Fruit fly (Drosophila melanogaster) whole organism, embryonic: ENCODE data around the gene CG15894.

Experiments used
- Ada2b ChIP-seq: fragments of 200-800 bp; sonication (Bioruptor generic); IDR thresholded peaks from 2 replicates; pipeline ENCODE4 v1.3.6; 2022; ENCODE audit warnings: missing biosample characterization, missing genetic modification characterization
- C15 ChIP-seq: fragments of 200-800 bp; sonication (Bioruptor generic); IDR thresholded peaks from 3 replicates; pipeline ENCODE4 v1.3.6; 2022; ENCODE audit warnings: missing biosample characterization, missing genetic modification characterization
- CG10543 ChIP-seq: fragments of 200-800 bp; sonication (Bioruptor generic); optimal IDR thresholded peaks from 3 replicates; lab custom pipeline; 2017; ENCODE audit warnings: missing biosample characterization, mild to moderate bottlenecking, missing genetic modification characterization, moderate library complexity
- CG12071 ChIP-seq: fragments of 200-800 bp; sonication (Bioruptor generic); optimal IDR thresholded peaks from 3 replicates; lab custom pipeline; 2018; ENCODE audit warnings: missing biosample characterization, mild to moderate bottlenecking, missing genetic modification characterization
- CG12659 ChIP-seq: fragments of 200-800 bp; sonication (Bioruptor generic); optimal IDR thresholded peaks from 3 replicates; lab custom pipeline; 2017; ENCODE audit warnings: mild to moderate bottlenecking, missing biosample characterization, missing genetic modification reagents, missing genetic modification characterization
- CG12769 ChIP-seq: fragments of 200-800 bp; sonication (Bioruptor generic); optimal IDR thresholded peaks from 2 replicates; lab custom pipeline; 2019; ENCODE audit warnings: missing biosample characterization, mild to moderate bottlenecking, missing genetic modification characterization, moderate library complexity
- CG13624 ChIP-seq: fragments of 200-800 bp; sonication (Bioruptor generic); optimal IDR thresholded peaks from 2 replicates; lab custom pipeline; 2016; ENCODE audit warnings: missing biosample characterization, missing genetic modification characterization
- CG15479 ChIP-seq: fragments of 200-800 bp; sonication (Bioruptor generic); optimal IDR thresholded peaks from 3 replicates; lab custom pipeline; 2019; ENCODE audit warnings: missing biosample characterization, mild to moderate bottlenecking, missing genetic modification characterization, moderate library complexity
- CG15601 ChIP-seq: fragments of 200-800 bp; sonication (Bioruptor generic); optimal IDR thresholded peaks from 3 replicates; lab custom pipeline; 2019; ENCODE audit warnings: missing biosample characterization, mild to moderate bottlenecking, missing genetic modification characterization, moderate library complexity
- CG1647 ChIP-seq: fragments of 200-800 bp; sonication (Bioruptor generic); optimal IDR thresholded peaks from 3 replicates; lab custom pipeline; 2016; ENCODE audit warnings: missing biosample characterization, missing genetic modification characterization
- CG17361 ChIP-seq: fragments of 200-800 bp; sonication (Bioruptor generic); IDR thresholded peaks from 3 replicates; pipeline ENCODE4 v1.3.6; 2022; ENCODE audit warnings: missing biosample characterization, missing genetic modification characterization
- CG17612 ChIP-seq: fragments of 200-800 bp; sonication (Bioruptor generic); IDR thresholded peaks from 2 replicates; pipeline ENCODE4 v1.3.6; 2022; ENCODE audit warnings: missing biosample characterization, missing genetic modification characterization
- CG1792 ChIP-seq: fragments of 200-800 bp; sonication (Bioruptor generic); optimal IDR thresholded peaks from 2 replicates; lab custom pipeline; 2016; ENCODE audit warnings: missing biosample characterization, missing genetic modification characterization
- CG18011 ChIP-seq: fragments of 200-800 bp; sonication (Bioruptor generic); optimal IDR thresholded peaks from 2 replicates; lab custom pipeline; 2017; ENCODE audit warnings: missing biosample characterization, missing genetic modification characterization, mild to moderate bottlenecking, moderate library complexity, missing genotype
- CG18476 ChIP-seq: fragments of 200-800 bp; sonication (Bioruptor generic); optimal IDR thresholded peaks from 2 replicates; lab custom pipeline; 2016; ENCODE audit warnings: missing biosample characterization, mild to moderate bottlenecking, missing genetic modification characterization
- CG18619 ChIP-seq: fragments of 200-800 bp; sonication (Bioruptor generic); optimal IDR thresholded peaks from 3 replicates; lab custom pipeline; 2017; ENCODE audit warnings: missing biosample characterization, mild to moderate bottlenecking, missing genetic modification characterization
- CG2199 ChIP-seq: fragments of 200-800 bp; sonication (Bioruptor generic); IDR thresholded peaks from 3 replicates; pipeline ENCODE4 v1.3.6; 2022; ENCODE audit warnings: missing biosample characterization, missing genetic modification characterization
- CG2889 ChIP-seq: fragments of 200-800 bp; sonication (Bioruptor generic); IDR thresholded peaks from 3 replicates; pipeline ENCODE4 v1.3.6; 2022; ENCODE audit warnings: missing biosample characterization, missing genetic modification characterization
- CG3065 ChIP-seq: fragments of 200-800 bp; sonication (Bioruptor generic); optimal IDR thresholded peaks from 2 replicates; lab custom pipeline; 2016; ENCODE audit warnings: missing biosample characterization, missing genetic modification characterization
- CG31388 ChIP-seq: fragments of 200-800 bp; sonication (Bioruptor generic); optimal IDR thresholded peaks from 2 replicates; lab custom pipeline; 2016; ENCODE audit warnings: missing biosample characterization, missing genetic modification characterization
- CG31441 ChIP-seq: fragments of 200-800 bp; sonication (Bioruptor generic); IDR thresholded peaks from 2 replicates; pipeline ENCODE4 v1.3.6; 2022; ENCODE audit warnings: missing biosample characterization, missing genetic modification characterization
- CG42726 ChIP-seq: fragments of 200-800 bp; sonication (Bioruptor generic); IDR thresholded peaks from 2 replicates; pipeline ENCODE4 v1.3.6; 2022; ENCODE audit warnings: missing biosample characterization, missing genetic modification characterization; ENCODE audit not compliant: partially characterized antibody
- CG6813 ChIP-seq: fragments of 200-800 bp; sonication (Bioruptor generic); optimal IDR thresholded peaks from 2 replicates; lab custom pipeline; 2017; ENCODE audit warnings: missing biosample characterization, missing genetic modification characterization, mild to moderate bottlenecking, moderate library complexity, missing genetic modification reagents
- Dad ChIP-seq: fragments of 200-800 bp; sonication (Bioruptor generic); optimal IDR thresholded peaks from 3 replicates; lab custom pipeline; 2016; ENCODE audit warnings: missing biosample characterization, missing genetic modification characterization
- Hr39 ChIP-seq: fragments of >200 bp; optimal IDR thresholded peaks from 2 replicates; lab custom pipeline; 2017
- MESR4 ChIP-seq: fragments of 200-800 bp; sonication (Bioruptor generic); optimal IDR thresholded peaks from 2 replicates; lab custom pipeline; 2018; ENCODE audit warnings: missing biosample characterization, mild to moderate bottlenecking, missing genetic modification characterization, moderate library complexity
- NFAT ChIP-seq: fragments of 200-800 bp; sonication (Bioruptor generic); IDR thresholded peaks from 2 replicates; pipeline ENCODE4 v1.3.6; 2022; ENCODE audit warnings: missing biosample characterization, missing genetic modification characterization
- YL-1 ChIP-seq: fragments of 200-800 bp; sonication (Bioruptor generic); optimal IDR thresholded peaks from 3 replicates; lab custom pipeline; 2017; ENCODE audit warnings: missing biosample characterization, mild to moderate bottlenecking, missing genetic modification characterization
- cato ChIP-seq: fragments of 200-800 bp; sonication (Bioruptor generic); optimal IDR thresholded peaks from 2 replicates; lab custom pipeline; 2016; ENCODE audit warnings: missing biosample characterization, missing genetic modification characterization, borderline replicate concordance
- emc ChIP-seq: fragments of 200-800 bp; sonication (Bioruptor generic); optimal IDR thresholded peaks from 2 replicates; lab custom pipeline; 2016; ENCODE audit warnings: missing biosample characterization, missing genetic modification characterization
- esg ChIP-seq: fragments of 200-800 bp; sonication (Bioruptor generic); conservative IDR thresholded peaks from 2 replicates; pipeline ENCODE4 v1.3.6; 2022; ENCODE audit warnings: missing biosample characterization, missing genetic modification characterization
- exex ChIP-seq: fragments of 200-800 bp; sonication (Bioruptor generic); optimal IDR thresholded peaks from 4 replicates; lab custom pipeline; 2018; ENCODE audit warnings: missing biosample characterization, mild to moderate bottlenecking, missing genetic modification characterization, moderate library complexity
- fd3F ChIP-seq: fragments of 200-800 bp; sonication (Bioruptor generic); optimal IDR thresholded peaks from 2 replicates; lab custom pipeline; 2018; ENCODE audit warnings: missing biosample characterization, mild to moderate bottlenecking, missing genetic modification characterization, moderate library complexity
- gfzf ChIP-seq: fragments of 200-800 bp; sonication (Bioruptor generic); optimal IDR thresholded peaks from 2 replicates; lab custom pipeline; 2016; ENCODE audit warnings: missing biosample characterization, mild to moderate bottlenecking, missing genetic modification characterization, moderate library complexity
- her ChIP-seq: fragments of 200-800 bp; sonication (Bioruptor generic); optimal IDR thresholded peaks from 2 replicates; lab custom pipeline; 2016; ENCODE audit warnings: missing biosample characterization, missing genetic modification characterization
- kay ChIP-seq: fragments of 200-800 bp; sonication (Bioruptor generic); optimal IDR thresholded peaks from 2 replicates; lab custom pipeline; 2016; ENCODE audit warnings: missing biosample characterization, missing genetic modification characterization
- knrl ChIP-seq: fragments of 200-800 bp; sonication (Bioruptor generic); IDR thresholded peaks from 3 replicates; pipeline ENCODE4 v1.3.6; 2022; ENCODE audit warnings: missing biosample characterization, missing genetic modification characterization; ENCODE audit not compliant: partially characterized antibody
- lmd ChIP-seq: fragments of 200-800 bp; sonication (Bioruptor generic); IDR thresholded peaks from 2 replicates; pipeline ENCODE4 v1.3.6; 2022; ENCODE audit warnings: missing biosample characterization, missing genetic modification characterization
- luna ChIP-seq: fragments of 200-800 bp; sonication (Bioruptor generic); optimal IDR thresholded peaks from 2 replicates; lab custom pipeline; 2016; ENCODE audit warnings: missing biosample characterization, missing genetic modification characterization
- odd ChIP-seq: fragments of 200-800 bp; sonication (Bioruptor generic); optimal IDR thresholded peaks from 2 replicates; lab custom pipeline; 2017; ENCODE audit warnings: missing biosample characterization, mild to moderate bottlenecking, missing genetic modification characterization
- p53 ChIP-seq: fragments of 200-800 bp; sonication (Bioruptor generic); optimal IDR thresholded peaks from 2 replicates; lab custom pipeline; 2016; ENCODE audit warnings: missing biosample characterization, missing genetic modification characterization
- salm ChIP-seq: fragments of 200-800 bp; sonication (Bioruptor generic); optimal IDR thresholded peaks from 2 replicates; lab custom pipeline; 2018; ENCODE audit warnings: missing biosample characterization, mild to moderate bottlenecking, missing genetic modification characterization
- schlank ChIP-seq: fragments of 200-800 bp; sonication (Bioruptor generic); optimal IDR thresholded peaks from 2 replicates; lab custom pipeline; 2018; ENCODE audit warnings: missing biosample characterization, mild to moderate bottlenecking, missing genetic modification characterization
- scrt ChIP-seq: fragments of 200-800 bp; sonication (Bioruptor generic); optimal IDR thresholded peaks from 2 replicates; lab custom pipeline; 2018; ENCODE audit warnings: missing biosample characterization, mild to moderate bottlenecking, missing genetic modification characterization, moderate library complexity
- sd ChIP-seq: fragments of 200-800 bp; sonication (Bioruptor generic); optimal IDR thresholded peaks from 3 replicates; lab custom pipeline; 2018; ENCODE audit warnings: missing biosample characterization, mild to moderate bottlenecking, missing genetic modification characterization, moderate library complexity
- sens ChIP-seq: fragments of 200-800 bp; sonication (Bioruptor generic); peaks from one replicate; lab custom pipeline; 2016; ENCODE audit warnings: missing biosample characterization, missing genetic modification characterization
- tgo ChIP-seq: fragments of 200-800 bp; sonication (Bioruptor generic); IDR thresholded peaks from 3 replicates; pipeline ENCODE4 v1.3.6; 2022; ENCODE audit warnings: missing biosample characterization, missing genetic modification characterization
- vvl ChIP-seq: fragments of 200-800 bp; sonication (Bioruptor generic); IDR thresholded peaks from 2 replicates; pipeline ENCODE4 v1.3.6; 2022; ENCODE audit warnings: missing biosample characterization, missing genetic modification characterization
- zf30C ChIP-seq: fragments of 200-800 bp; sonication (Bioruptor generic); optimal IDR thresholded peaks from 3 replicates; lab custom pipeline; 2018; ENCODE audit warnings: missing biosample characterization, mild to moderate bottlenecking, missing genetic modification characterization
- zfh1 ChIP-seq: fragments of 200-800 bp; sonication (Bioruptor generic); IDR thresholded peaks from 3 replicates; pipeline ENCODE4 v1.3.6; 2022; ENCODE audit warnings: missing biosample characterization, missing genetic modification characterization

CG15894 gene

DNA sequence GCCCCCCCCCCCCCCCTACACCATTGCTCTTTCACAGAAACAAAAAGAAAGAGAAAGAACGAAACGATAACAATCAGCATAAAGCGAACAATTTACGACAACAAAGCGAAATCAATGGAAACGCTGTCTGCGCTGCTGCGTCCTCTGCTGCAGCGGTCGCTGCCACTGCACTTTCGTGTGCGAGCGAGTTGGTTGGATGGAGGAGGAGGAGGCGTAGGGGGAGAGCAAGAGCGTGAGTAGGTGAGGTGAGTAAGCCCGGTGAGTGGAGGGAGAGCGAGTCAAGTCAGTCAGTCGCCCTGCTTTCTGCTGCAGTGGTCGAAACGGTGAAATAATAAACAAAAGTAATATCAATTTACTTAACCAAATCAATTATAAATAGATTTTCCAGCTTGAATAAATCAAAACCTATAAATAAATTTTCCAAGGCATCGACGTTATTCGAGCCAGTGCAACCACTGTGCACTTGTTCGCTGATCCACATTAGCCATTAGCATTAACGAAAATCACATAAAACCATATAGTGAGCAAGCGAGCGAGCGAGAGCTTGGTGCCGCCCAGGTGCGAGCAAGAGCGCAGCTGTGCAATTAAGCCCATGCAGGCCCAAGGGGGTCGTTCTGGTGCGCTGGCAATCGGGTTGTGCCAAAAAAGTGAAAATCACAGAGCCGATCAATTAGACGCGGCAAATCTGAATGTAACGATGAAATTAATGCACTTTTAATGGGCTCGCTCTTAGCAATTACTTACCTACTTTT lies 35.0 kb downstream of the CG15894 start (continued):
- no peak for TF ChIP-seq CG3065 (GFP tag; lab: Kevin White, UChicago)
- no peak for TF ChIP-seq C15 (GFP tag; lab: Robert Waterston, UW)
- TF ChIP-seq CG10543 (GFP tag; lab: Kevin White, UChicago) = no peak
- TF ChIP-seq schlank (tag; lab: Kevin White, UChicago) = no peak
- no peak for TF ChIP-seq CG18011
- no peak for TF ChIP-seq CG42726 (GFP tag; lab: Robert Waterston, UW)
- TF ChIP-seq cato (GFP tag; lab: Kevin White, UChicago) = no peak
- peak; percentile 17 for TF ChIP-seq CG18476 (GFP tag; lab: Kevin White, UChicago)
- TF ChIP-seq exex (tag; lab: Kevin White, UChicago) = no peak
- TF ChIP-seq CG17361 (GFP tag; lab: Robert Waterston, UW) = no peak
- TF ChIP-seq vvl = peak; percentile 77
- no peak for TF ChIP-seq CG2199 (GFP tag; lab: Robert Waterston, UW)
- TF ChIP-seq her (GFP tag; lab: Kevin White, UChicago) = no peak
- TF ChIP-seq CG12071 (GFP tag; lab: Kevin White, UChicago) = no peak
- TF ChIP-seq CG12769 (tag; lab: Kevin White, UChicago) = no peak
- no peak for TF ChIP-seq sd (tag; lab: Kevin White, UChicago)
- TF ChIP-seq Ada2b (GFP tag; lab: Robert Waterston, UW) = peak; percentile 25; the same call in 1 of the 2 replicates
- no peak for TF ChIP-seq CG1792 (GFP tag; lab: Kevin White, UChicago)
- no peak for TF ChIP-seq luna
- TF ChIP-seq CG1647 = no peak
- no peak for TF ChIP-seq odd (GFP tag; lab: Kevin White, UChicago)
- TF ChIP-seq CG31388 (GFP tag; lab: Kevin White, UChicago) = no peak
- peak; percentile 46; the same call in 1 of the 2 replicates for TF ChIP-seq lmd
- no peak for TF ChIP-seq CG13624
- TF ChIP-seq CG15479 (GFP tag; lab: Kevin White, UChicago) = no peak
- no peak for TF ChIP-seq scrt (GFP tag; lab: Kevin White, UChicago)
- TF ChIP-seq esg (GFP tag; lab: Robert Waterston, UW) = peak; percentile 31; the same call in 1 of the 2 replicates
- no peak for TF ChIP-seq CG6813 (GFP tag; lab: Kevin White, UChicago)
- TF ChIP-seq emc (GFP tag; lab: Kevin White, UChicago) = no peak
- TF ChIP-seq knrl = no peak
- TF ChIP-seq salm (tag; lab: Kevin White, UChicago) = no peak
- TF ChIP-seq CG31441 = no peak
- TF ChIP-seq YL-1 = no peak
- TF ChIP-seq NFAT (GFP tag; lab: Robert Waterston, UW) = no peak; the same call in 1 of the 2 replicates
- no peak for TF ChIP-seq CG12659 (GFP tag; lab: Kevin White, UChicago)
- TF ChIP-seq Dad = peak; percentile 13
- TF ChIP-seq MESR4 = no peak
- no peak for TF ChIP-seq kay (GFP tag; lab: Kevin White, UChicago)
- peak; percentile 75; the same call in 2 of the 3 replicates for TF ChIP-seq zfh1 (GFP tag; lab: Robert Waterston, UW)
- no peak for TF ChIP-seq fd3F (GFP tag; lab: Kevin White, UChicago)
- no peak for TF ChIP-seq p53
- TF ChIP-seq tgo = peak; percentile 50; the same call in 1 of the 3 replicates
- TF ChIP-seq CG18619 (GFP tag; lab: Kevin White, UChicago) = no peak
- TF ChIP-seq CG15601 (tag; lab: Kevin White, UChicago) = peak; percentile 6
- peak; percentile 91 for TF ChIP-seq sens
- TF ChIP-seq Hr39 (lab: Kevin White, UChicago) = no peak
- TF ChIP-seq CG17612 (GFP tag; lab: Robert Waterston, UW) = no peak
- TF ChIP-seq gfzf (GFP tag; lab: Kevin White, UChicago) = no peak
- no peak for TF ChIP-seq CG2889 (GFP tag; lab: Robert Waterston, UW)
- TF ChIP-seq zf30C (GFP tag; lab: Kevin White, UChicago) = no peak
